Worm (Caenorhabditis elegans) whole organism, L3 larva: ENCODE measurements around the gene H43I07.1.

Experiments used
- ceh-82 ChIP-seq: fragments of 150-350 bp; optimal IDR thresholded peaks from 2 replicates; lab custom pipeline; 2014; ENCODE audit warnings: missing biosample characterization, missing genetic modification characterization
- nhr-12 ChIP-seq: fragments of 150-350 bp; optimal IDR thresholded peaks from 2 replicates; lab custom pipeline; 2014; ENCODE audit warnings: missing biosample characterization, missing genetic modification characterization
- nhr-23 ChIP-seq: fragments of 150-350 bp; optimal IDR thresholded peaks from 2 replicates; lab custom pipeline; 2014; ENCODE audit warnings: missing biosample characterization, missing genetic modification reagents, missing genetic modification characterization
- nhr-28 ChIP-seq: fragments of 150-350 bp; optimal IDR thresholded peaks from 2 replicates; lab custom pipeline; 2014; ENCODE audit warnings: missing biosample characterization, missing genetic modification characterization

DNA sequence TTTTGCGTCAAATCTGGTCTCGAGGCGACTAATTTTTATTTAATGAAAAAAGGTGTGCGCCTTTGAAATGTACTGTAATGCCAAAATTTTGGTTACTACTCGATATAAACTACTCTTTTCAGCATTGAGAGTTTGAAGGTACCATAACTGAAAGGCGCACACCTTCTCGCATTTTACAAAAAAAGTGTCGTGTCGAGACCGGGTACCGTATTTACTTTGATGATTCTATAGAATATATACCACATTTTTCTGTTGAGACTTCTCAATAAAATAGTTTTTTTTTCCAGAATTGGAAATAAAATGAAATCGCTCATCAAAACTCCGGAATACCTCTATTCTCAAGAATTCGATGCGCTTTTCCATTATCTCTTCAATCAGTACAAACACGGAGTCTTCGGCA is 41.6 kb upstream of the H43I07.1 start, which contains the start of gene Y45G5AM.4:
- no peak for TF ChIP-seq nhr-28 (tag; lab: Kevin White, UChicago)
- TF ChIP-seq nhr-23 (tag; lab: Kevin White, UChicago), result no peak
- no peak for TF ChIP-seq ceh-82 (tag; lab: Kevin White, UChicago)
- no peak for TF ChIP-seq nhr-12 (tag; lab: Kevin White, UChicago)
